Worm (Caenorhabditis elegans) whole organism, mixed stage, embryonic: Measurements from ENCODE around the gene str-164.

Source experiments
- bed-3 ChIP-seq: fragments of 200-800 bp; sonication (Bioruptor generic); optimal IDR thresholded peaks from 3 replicates; lab custom pipeline; 2018; ENCODE audit warnings: mild to moderate bottlenecking, missing genetic modification characterization, moderate library complexity, missing compliant biosample characterization
- blmp-1 ChIP-seq: fragments of 150-350 bp; optimal IDR thresholded peaks from 2 replicates; lab custom pipeline; 2014; ENCODE audit warnings: missing biosample characterization, missing genetic modification characterization
- ceh-43 ChIP-seq: fragments of 200-800 bp; sonication (Bioruptor generic); optimal IDR thresholded peaks from 2 replicates; lab custom pipeline; 2018; ENCODE audit warnings: mild to moderate bottlenecking, missing genetic modification characterization, moderate library complexity, missing compliant biosample characterization
- ceh-83 ChIP-seq: fragments of 200-800 bp; sonication (Bioruptor generic); optimal IDR thresholded peaks from 2 replicates; lab custom pipeline; 2018; ENCODE audit warnings: mild to moderate bottlenecking, missing genetic modification characterization, missing compliant biosample characterization
- ces-1 ChIP-seq: fragments of 150-350 bp; optimal IDR thresholded peaks from 2 replicates; lab custom pipeline; 2014; ENCODE audit warnings: missing biosample characterization, missing genetic modification reagents, missing genetic modification characterization
- cnd-1 ChIP-seq: fragments of 200-800 bp; sonication (Bioruptor generic); optimal IDR thresholded peaks from 2 replicates; lab custom pipeline; 2018; ENCODE audit warnings: mild to moderate bottlenecking, missing genetic modification characterization, missing compliant biosample characterization
- drap-1 ChIP-seq: fragments of 200-800 bp; sonication (Bioruptor generic); optimal IDR thresholded peaks from 3 replicates; lab custom pipeline; 2018; ENCODE audit warnings: mild to moderate bottlenecking, missing genetic modification characterization, missing compliant biosample characterization
- elt-1 ChIP-seq: sonication (generic microtip); optimal IDR thresholded peaks from 2 replicates; lab custom pipeline; 2017; ENCODE audit warnings: missing genetic modification characterization, mild to moderate bottlenecking, missing compliant biosample characterization, antibody characterized with exemption, moderate library complexity, borderline replicate concordance; ENCODE audit not compliant: insufficient read depth
- elt-3 ChIP-seq: fragments of 150-350 bp; optimal IDR thresholded peaks from 2 replicates; lab custom pipeline; 2014; ENCODE audit warnings: missing biosample characterization, missing genetic modification characterization
- flh-1 ChIP-seq: fragments of 200-800 bp; sonication (Bioruptor generic); optimal IDR thresholded peaks from 2 replicates; lab custom pipeline; 2018; ENCODE audit warnings: mild to moderate bottlenecking, missing genetic modification characterization, moderate library complexity, missing compliant biosample characterization
- ham-2 ChIP-seq: fragments of 200-800 bp; sonication (Bioruptor generic); optimal IDR thresholded peaks from 2 replicates; lab custom pipeline; 2018; ENCODE audit warnings: mild to moderate bottlenecking, missing genetic modification characterization, missing compliant biosample characterization
- hlh-1 ChIP-seq: fragments of 150-350 bp; optimal IDR thresholded peaks from 2 replicates; lab custom pipeline; 2014; ENCODE audit warnings: missing biosample characterization, missing genetic modification reagents, missing genetic modification characterization
- lin-13 ChIP-seq: fragments of 150-350 bp; optimal IDR thresholded peaks from 2 replicates; lab custom pipeline; 2014; ENCODE audit warnings: missing biosample characterization, missing genetic modification characterization
- lin-32 ChIP-seq: fragments of 200-800 bp; sonication (Bioruptor generic); optimal IDR thresholded peaks from 2 replicates; lab custom pipeline; 2018; ENCODE audit warnings: mild to moderate bottlenecking, missing genetic modification characterization, missing compliant biosample characterization
- lsy-2 ChIP-seq: fragments of 150-350 bp; optimal IDR thresholded peaks from 2 replicates; lab custom pipeline; 2014; ENCODE audit warnings: missing biosample characterization, missing genetic modification characterization
- mab-5 ChIP-seq: fragments of 150-350 bp; optimal IDR thresholded peaks from 2 replicates; lab custom pipeline; 2014; ENCODE audit warnings: missing biosample characterization, missing genetic modification characterization
- mls-2 ChIP-seq: sonication (generic microtip); optimal IDR thresholded peaks from 2 replicates; lab custom pipeline; 2016; ENCODE audit warnings: mild to moderate bottlenecking, missing genetic modification characterization, moderate library complexity, missing compliant biosample characterization
- nhr-12 ChIP-seq: fragments of 150-350 bp; optimal IDR thresholded peaks from 2 replicates; lab custom pipeline; 2014; ENCODE audit warnings: missing biosample characterization, missing genetic modification characterization
- nhr-2 ChIP-seq: fragments of 150-350 bp; optimal IDR thresholded peaks from 2 replicates; lab custom pipeline; 2014; ENCODE audit warnings: missing biosample characterization, missing genetic modification characterization
- nhr-237 ChIP-seq: fragments of 150-350 bp; optimal IDR thresholded peaks from 2 replicates; lab custom pipeline; 2014; ENCODE audit warnings: missing biosample characterization, missing genetic modification characterization
- nhr-28 ChIP-seq: fragments of 150-350 bp; optimal IDR thresholded peaks from 2 replicates; lab custom pipeline; 2014; ENCODE audit warnings: missing biosample characterization, missing genetic modification characterization
- nhr-76 ChIP-seq: sonication (generic microtip); optimal IDR thresholded peaks from 2 replicates; lab custom pipeline; 2017; ENCODE audit warnings: missing biosample characterization, missing genetic modification characterization
- pha-4 ChIP-seq: fragments of 150-350 bp; optimal IDR thresholded peaks from 2 replicates; lab custom pipeline; 2018; ENCODE audit warnings: missing biosample characterization, missing genetic modification reagents, missing genetic modification characterization
- sem-2 ChIP-seq: fragments of 200-800 bp; sonication (Bioruptor generic); optimal IDR thresholded peaks from 2 replicates; lab custom pipeline; 2018; ENCODE audit warnings: mild to moderate bottlenecking, missing genetic modification characterization, missing compliant biosample characterization
- snpc-4 ChIP-seq: fragments of 150-350 bp; optimal IDR thresholded peaks from 2 replicates; lab custom pipeline; 2014; ENCODE audit warnings: missing biosample characterization, missing genetic modification characterization
- sptf-1 ChIP-seq: sonication (generic microtip); optimal IDR thresholded peaks from 2 replicates; lab custom pipeline; 2017; ENCODE audit warnings: mild to moderate bottlenecking, missing genetic modification characterization, moderate library complexity, missing compliant biosample characterization
- unc-120 ChIP-seq: sonication (generic microtip); optimal IDR thresholded peaks from 2 replicates; lab custom pipeline; 2017; ENCODE audit warnings: missing genetic modification characterization, missing compliant biosample characterization; ENCODE audit not compliant: poor library complexity, severe bottlenecking
- unc-39 ChIP-seq: fragments of 150-350 bp; optimal IDR thresholded peaks from 2 replicates; lab custom pipeline; 2014; ENCODE audit warnings: missing biosample characterization, missing genetic modification characterization
- unc-62 ChIP-seq: fragments of 150-350 bp; optimal IDR thresholded peaks from 2 replicates; lab custom pipeline; 2014; ENCODE audit warnings: missing biosample characterization, missing genetic modification reagents, missing genetic modification characterization
- zip-8 ChIP-seq: fragments of 150-350 bp; optimal IDR thresholded peaks from 2 replicates; lab custom pipeline; 2014; ENCODE audit warnings: missing biosample characterization, missing genetic modification characterization
- ztf-11 ChIP-seq: fragments of 150-350 bp; optimal IDR thresholded peaks from 2 replicates; lab custom pipeline; 2014; ENCODE audit warnings: missing biosample characterization, missing genetic modification characterization

Gene str-164

DNA sequence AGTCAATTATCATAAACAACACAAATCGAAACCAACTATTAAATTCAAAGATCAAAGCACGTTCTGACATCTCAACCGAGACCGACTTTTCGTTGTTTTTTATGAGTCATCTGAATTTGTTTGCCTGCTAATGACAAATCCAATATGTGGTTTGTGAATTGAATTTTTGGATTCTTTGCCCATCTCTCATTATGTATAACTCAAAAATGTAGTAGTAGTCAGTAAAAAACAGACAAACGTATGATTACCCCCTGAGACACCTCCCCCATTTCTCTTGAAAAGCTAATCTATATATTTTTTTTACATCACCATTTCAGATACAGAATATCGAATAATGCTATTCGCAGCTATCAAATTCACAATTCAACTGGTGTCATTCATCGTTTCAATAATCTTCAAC lies 14.8 kb upstream of the str-164 start, which contains the start of gene str-169:
str-169 (plus strand) TSS at position 301 of the 400 bp plus-strand sequence.
- no peak for TF ChIP-seq pha-4 (tag; lab: Kevin White, UChicago)

- TF ChIP-seq nhr-76 (tag; lab: Kevin White, UChicago) (no peak), hlh-1 (tag; lab: Kevin White, UChicago) (no peak), unc-62 (GFP tag; lab: Kevin White, UChicago) (no peak), lsy-2 (tag; lab: Kevin White, UChicago) (no peak), lin-13 (tag; lab: Kevin White, UChicago) (no peak), drap-1 (GFP tag; lab: Kevin White, UChicago) (no peak), ceh-83 (GFP tag; lab: Kevin White, UChicago) (no peak), elt-3 (tag; lab: Kevin White, UChicago) (no peak), sem-2 (no peak), nhr-12 (tag; lab: Kevin White, UChicago) (no peak)
These were observed 6.6 kb upstream of the str-164 start, which contains the start of gene str-163 for ce11 chrIV:4953887-4954286. str-163 (plus strand) TSS chrIV:4954187.

- no peak for TF ChIP-seq unc-62 (GFP tag; lab: Kevin White, UChicago)
- no peak for TF ChIP-seq mls-2
- no peak for TF ChIP-seq ham-2 (GFP tag; lab: Kevin White, UChicago)
- TF ChIP-seq nhr-237: no peak
- TF ChIP-seq ces-1: no peak
- no peak for TF ChIP-seq hlh-1 (tag; lab: Kevin White, UChicago)
- no peak for TF ChIP-seq unc-120 (tag; lab: Kevin White, UChicago)
These were observed 3.3 kb downstream of the str-164 start, which contains the start of gene txt-3 for ce11 chrIV:4963834-4964233. txt-3 (plus strand) TSS chrIV:4963958.

DNA sequence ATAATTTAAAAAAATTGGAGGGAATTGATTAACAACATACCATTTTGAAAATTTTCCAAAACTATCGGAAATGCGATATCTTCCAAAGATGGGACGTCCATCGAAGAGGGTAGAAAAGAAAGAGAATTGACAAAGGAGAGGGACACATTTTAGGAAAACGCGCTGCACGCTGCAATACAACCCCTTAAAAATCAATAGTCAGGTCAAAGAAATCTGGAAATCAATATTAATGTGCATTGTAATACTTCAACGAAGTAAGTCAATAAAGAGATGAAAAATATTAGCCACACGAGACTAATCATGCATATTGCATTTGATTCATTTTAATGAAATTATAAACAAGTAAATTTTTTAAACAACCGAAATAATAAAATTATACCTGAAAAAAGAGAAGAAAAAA lies 8.9 kb downstream of the str-164 start, which contains the start of gene Y9C9A.13:
Y9C9A.13 (minus strand) TSS at position 101 of the 400 bp plus-strand sequence.
- TF ChIP-seq snpc-4 (tag; lab: Kevin White, UChicago) (no peak), hlh-1 (tag; lab: Kevin White, UChicago) (no peak), zip-8 (no peak), ceh-83 (GFP tag; lab: Kevin White, UChicago) (no peak), ztf-11 (no peak), pha-4 (tag; lab: Kevin White, UChicago) (no peak), nhr-76 (tag; lab: Kevin White, UChicago) (no peak), flh-1 (GFP tag; lab: Kevin White, UChicago) (no peak), unc-120 (tag; lab: Kevin White, UChicago) (no peak), cnd-1 (tag; lab: Kevin White, UChicago) (no peak), ces-1 (no peak), drap-1 (GFP tag; lab: Kevin White, UChicago) (no peak), mab-5 (tag; lab: Kevin White, UChicago) (no peak), blmp-1 (no peak), ham-2 (GFP tag; lab: Kevin White, UChicago) (no peak), sptf-1 (tag; lab: Kevin White, UChicago) (no peak), nhr-28 (tag; lab: Kevin White, UChicago) (no peak), nhr-2 (tag; lab: Kevin White, UChicago) (no peak), lin-32 (GFP tag; lab: Kevin White, UChicago) (no peak), bed-3 (no peak)
- TF ChIP-seq, all 35 proteins: peak for 0

- TF ChIP-seq ceh-43 (GFP tag; lab: Kevin White, UChicago): no peak
- no peak for TF ChIP-seq ztf-11
- no peak for TF ChIP-seq snpc-4 (tag; lab: Kevin White, UChicago)
- no peak for TF ChIP-seq nhr-2 (tag; lab: Kevin White, UChicago)
- TF ChIP-seq nhr-12 (tag; lab: Kevin White, UChicago): no peak
- no peak for TF ChIP-seq unc-62 (GFP tag; lab: Kevin White, UChicago)
- no peak for TF ChIP-seq ham-2 (GFP tag; lab: Kevin White, UChicago)
- TF ChIP-seq flh-1 (GFP tag; lab: Kevin White, UChicago): no peak
- TF ChIP-seq bed-3: no peak
- TF ChIP-seq unc-39 (tag; lab: Kevin White, UChicago): no peak
- TF ChIP-seq sptf-1 (tag; lab: Kevin White, UChicago): no peak
- no peak for TF ChIP-seq elt-1
- TF ChIP-seq ceh-83 (GFP tag; lab: Kevin White, UChicago): no peak
- TF ChIP-seq mls-2: no peak
These were observed 15.5 kb downstream of the str-164 start, which contains the start of gene Y9C9A.16 for ce11 chrIV:4975995-4976394. Y9C9A.16 (minus strand) TSS chrIV:4976125.
